Fruit fly (Drosophila melanogaster) whole organism, embryonic: Measurements from ENCODE around the gene CG43400.
A peak's percentile ranks its signal among the peaks of the same experiment; 100 is the strongest.

Source experiments
- Abd-B ChIP-seq: fragments of 200-800 bp; sonication (Bioruptor generic); optimal IDR thresholded peaks from 2 replicates; lab custom pipeline; 2018; ENCODE audit warnings: missing biosample characterization, mild to moderate bottlenecking, missing genetic modification characterization, moderate library complexity
- Asciz ChIP-seq: fragments of 200-800 bp; sonication (Bioruptor generic); optimal IDR thresholded peaks from 2 replicates; lab custom pipeline; 2017; ENCODE audit warnings: missing biosample characterization, mild to moderate bottlenecking, missing genetic modification characterization, missing genetic modification reagents
- B-H2 ChIP-seq: fragments of 200-800 bp; sonication (Bioruptor generic); optimal IDR thresholded peaks from 2 replicates; lab custom pipeline; 2018; ENCODE audit warnings: missing biosample characterization, mild to moderate bottlenecking, missing genetic modification characterization
- Bgb ChIP-seq: fragments of 200-800 bp; sonication (Bioruptor generic); IDR thresholded peaks from 2 replicates; pipeline ENCODE4 v1.3.6; 2022; ENCODE audit warnings: missing biosample characterization, missing genetic modification characterization; ENCODE audit not compliant: partially characterized antibody
- Bteb2 ChIP-seq: fragments of 200-800 bp; sonication (Bioruptor generic); optimal IDR thresholded peaks from 2 replicates; lab custom pipeline; 2016; ENCODE audit warnings: missing biosample characterization, missing genetic modification characterization
- CG10366 ChIP-seq: fragments of 200-800 bp; sonication (Bioruptor generic); IDR thresholded peaks from 2 replicates; pipeline ENCODE4 v1.3.6; 2022; ENCODE audit warnings: missing biosample characterization, missing genetic modification characterization
- CG10959 ChIP-seq: fragments of 200-800 bp; sonication (Bioruptor generic); IDR thresholded peaks from 2 replicates; pipeline ENCODE4 v1.3.6; 2022; ENCODE audit warnings: missing biosample characterization, missing genetic modification characterization
- CG12155 ChIP-seq: fragments of 200-800 bp; sonication (Bioruptor generic); optimal IDR thresholded peaks from 3 replicates; lab custom pipeline; 2016; ENCODE audit warnings: missing biosample characterization, missing genetic modification characterization
- CG12299 ChIP-seq: fragments of 200-800 bp; sonication (Bioruptor generic); optimal IDR thresholded peaks from 2 replicates; lab custom pipeline; 2018; ENCODE audit warnings: missing biosample characterization, mild to moderate bottlenecking, missing genetic modification characterization
- CG13424 ChIP-seq: fragments of 200-800 bp; sonication (Bioruptor generic); optimal IDR thresholded peaks from 2 replicates; lab custom pipeline; 2019; ENCODE audit warnings: missing biosample characterization, mild to moderate bottlenecking, missing genetic modification characterization, moderate library complexity
- CG13894 ChIP-seq: fragments of 200-800 bp; sonication (Bioruptor generic); optimal IDR thresholded peaks from 3 replicates; lab custom pipeline; 2018; ENCODE audit warnings: missing biosample characterization, mild to moderate bottlenecking, missing genetic modification characterization, moderate library complexity
- CG14014 ChIP-seq: fragments of 200-800 bp; sonication (Bioruptor generic); IDR thresholded peaks from 2 replicates; pipeline ENCODE4 v1.3.6; 2022; ENCODE audit warnings: missing biosample characterization, missing genetic modification characterization
- CG14050 ChIP-seq: fragments of 200-800 bp; sonication (Bioruptor generic); IDR thresholded peaks from 3 replicates; pipeline ENCODE4 v1.3.6; 2022; ENCODE audit warnings: missing biosample characterization, missing genetic modification characterization
- CG14667 ChIP-seq: fragments of 200-800 bp; sonication (Bioruptor generic); IDR thresholded peaks from 2 replicates; pipeline ENCODE4 v1.3.6; 2022; ENCODE audit warnings: missing biosample characterization, missing genetic modification characterization
- CG14965 ChIP-seq: fragments of 200-800 bp; sonication (Bioruptor generic); optimal IDR thresholded peaks from 2 replicates; lab custom pipeline; 2016; ENCODE audit warnings: missing biosample characterization, missing genetic modification characterization, borderline replicate concordance
- CG15011 ChIP-seq: fragments of 200-800 bp; sonication (Bioruptor generic); optimal IDR thresholded peaks from 3 replicates; lab custom pipeline; 2018; ENCODE audit warnings: missing biosample characterization, mild to moderate bottlenecking, missing genetic modification characterization
- CG15073 ChIP-seq: fragments of 200-800 bp; sonication (Bioruptor generic); optimal IDR thresholded peaks from 2 replicates; lab custom pipeline; 2016; ENCODE audit warnings: missing biosample characterization, missing genetic modification characterization
- CG1647 ChIP-seq: fragments of 200-800 bp; sonication (Bioruptor generic); optimal IDR thresholded peaks from 3 replicates; lab custom pipeline; 2016; ENCODE audit warnings: missing biosample characterization, missing genetic modification characterization
- CG17568 ChIP-seq: fragments of 200-800 bp; sonication (Bioruptor generic); optimal IDR thresholded peaks from 2 replicates; lab custom pipeline; 2018; ENCODE audit warnings: missing biosample characterization, mild to moderate bottlenecking, missing genetic modification characterization, moderate library complexity
- CG34224 ChIP-seq: fragments of 200-800 bp; sonication (Bioruptor generic); IDR thresholded peaks from 3 replicates; pipeline ENCODE4 v1.3.6; 2022; ENCODE audit warnings: missing biosample characterization, missing genetic modification characterization; ENCODE audit not compliant: partially characterized antibody
- CG4820 ChIP-seq: fragments of 200-800 bp; sonication (Bioruptor generic); optimal IDR thresholded peaks from 3 replicates; lab custom pipeline; 2016; ENCODE audit warnings: missing biosample characterization, missing genetic modification characterization
- CG6654 ChIP-seq: fragments of 200-800 bp; sonication (Bioruptor generic); optimal IDR thresholded peaks from 2 replicates; lab custom pipeline; 2017; ENCODE audit warnings: missing biosample characterization, mild to moderate bottlenecking, missing genetic modification characterization
- CG6791 ChIP-seq: fragments of 200-800 bp; sonication (Bioruptor generic); IDR thresholded peaks from 3 replicates; pipeline ENCODE4 v1.3.6; 2022; ENCODE audit warnings: missing biosample characterization, missing genetic modification characterization; ENCODE audit not compliant: partially characterized antibody
- CG7839 ChIP-seq: fragments of 200-800 bp; sonication (Bioruptor generic); optimal IDR thresholded peaks from 3 replicates; lab custom pipeline; 2018; ENCODE audit warnings: missing biosample characterization, mild to moderate bottlenecking, missing genetic modification characterization, moderate library complexity
- CG8944 ChIP-seq: fragments of 200-800 bp; sonication (Bioruptor generic); optimal IDR thresholded peaks from 3 replicates; lab custom pipeline; 2016; ENCODE audit warnings: missing biosample characterization, missing genetic modification characterization
- CTCF ChIP-seq: fragments of 200-800 bp; sonication (Bioruptor generic); optimal IDR thresholded peaks from 2 replicates; lab custom pipeline; 2017; ENCODE audit warnings: missing biosample characterization, mild to moderate bottlenecking, missing genetic modification characterization, moderate library complexity
- Dad ChIP-seq: fragments of 200-800 bp; sonication (Bioruptor generic); optimal IDR thresholded peaks from 3 replicates; lab custom pipeline; 2016; ENCODE audit warnings: missing biosample characterization, missing genetic modification characterization
- Dfd ChIP-seq, 2 experiments: fragments of >200 bp; optimal IDR thresholded peaks; 2 replicates each; lab custom pipeline; 2017; ENCODE audit warnings: missing biosample characterization in 2 of 2, missing genetic modification characterization in 2 of 2
- Dip2 ChIP-seq: fragments of 200-800 bp; sonication (Bioruptor generic); IDR thresholded peaks from 2 replicates; pipeline ENCODE4 v1.3.6; 2022; ENCODE audit warnings: missing biosample characterization, missing genetic modification characterization
- E2f1 ChIP-seq: fragments of 200-800 bp; sonication (Bioruptor generic); IDR thresholded peaks from 2 replicates; pipeline ENCODE4 v1.3.6; 2022; ENCODE audit warnings: missing biosample characterization, missing genetic modification characterization
- Lpt ChIP-seq: fragments of >200 bp; optimal IDR thresholded peaks from 2 replicates; lab custom pipeline; 2018; ENCODE audit warnings: missing biosample characterization, missing genetic modification characterization
- al ChIP-seq: fragments of 200-800 bp; sonication (Bioruptor generic); IDR thresholded peaks from 2 replicates; pipeline ENCODE4 v1.3.6; 2022; ENCODE audit warnings: missing biosample characterization, missing genetic modification characterization
- amos ChIP-seq: fragments of 200-800 bp; sonication (Bioruptor generic); IDR thresholded peaks from 2 replicates; pipeline ENCODE4 v1.3.6; 2022; ENCODE audit warnings: missing biosample characterization, missing genetic modification characterization; ENCODE audit not compliant: partially characterized antibody
- btn ChIP-seq: fragments of 200-800 bp; sonication (Bioruptor generic); optimal IDR thresholded peaks from 2 replicates; lab custom pipeline; 2016; ENCODE audit warnings: missing biosample characterization, missing genetic modification characterization
- cas ChIP-seq: fragments of 200-800 bp; sonication (Bioruptor generic); IDR thresholded peaks from 2 replicates; pipeline ENCODE4 v1.3.6; 2022; ENCODE audit warnings: missing biosample characterization, missing genetic modification characterization
- chif ChIP-seq, 2 experiments: fragments of 200-800 bp; sonication (Bioruptor generic); optimal IDR thresholded peaks; 3 replicates each; lab custom pipeline; 2016; ENCODE audit warnings: missing biosample characterization in 2 of 2, missing genetic modification characterization in 2 of 2
- chm ChIP-seq: fragments of 200-800 bp; sonication (Bioruptor generic); IDR thresholded peaks from 2 replicates; pipeline ENCODE4 v1.3.6; 2022; ENCODE audit warnings: missing biosample characterization, missing genetic modification characterization
- dan ChIP-seq: fragments of 200-800 bp; sonication (Bioruptor generic); IDR thresholded peaks from 2 replicates; pipeline ENCODE4 v1.3.6; 2022; ENCODE audit warnings: missing biosample characterization, missing genetic modification characterization
- dpn ChIP-seq, 2 experiments: fragments of 200-800 bp; sonication (Bioruptor generic); optimal IDR thresholded peaks; 3 replicates each; lab custom pipeline; 2016; ENCODE audit warnings: missing biosample characterization in 2 of 2, missing genetic modification characterization in 2 of 2
- eyg ChIP-seq: fragments of 200-800 bp; sonication (Bioruptor generic); optimal IDR thresholded peaks from 3 replicates; lab custom pipeline; 2016; ENCODE audit warnings: missing biosample characterization, missing genetic modification characterization
- fd102C ChIP-seq: fragments of 200-800 bp; sonication (Bioruptor generic); optimal IDR thresholded peaks from 2 replicates; lab custom pipeline; 2018; ENCODE audit warnings: missing biosample characterization, mild to moderate bottlenecking, missing genetic modification characterization, moderate library complexity
- ftz-f1 ChIP-seq: fragments of 200-800 bp; sonication (Bioruptor generic); optimal IDR thresholded peaks from 2 replicates; lab custom pipeline; 2016; ENCODE audit warnings: missing biosample characterization, missing genetic modification characterization
- gce ChIP-seq: fragments of 200-800 bp; sonication (Bioruptor generic); IDR thresholded peaks from 3 replicates; pipeline ENCODE4 v1.3.6; 2022; ENCODE audit warnings: missing biosample characterization, missing genetic modification characterization
- kay ChIP-seq: fragments of 200-800 bp; sonication (Bioruptor generic); optimal IDR thresholded peaks from 2 replicates; lab custom pipeline; 2016; ENCODE audit warnings: missing biosample characterization, missing genetic modification characterization
- ken ChIP-seq: fragments of 200-800 bp; sonication (Bioruptor generic); IDR thresholded peaks from 3 replicates; pipeline ENCODE4 v1.3.6; 2022; ENCODE audit warnings: missing biosample characterization, missing genetic modification characterization
- mam ChIP-seq: fragments of 200-800 bp; sonication (Bioruptor generic); optimal IDR thresholded peaks from 3 replicates; lab custom pipeline; 2016; ENCODE audit warnings: missing biosample characterization, missing genetic modification characterization
- rib ChIP-seq: fragments of 200-800 bp; sonication (Bioruptor generic); IDR thresholded peaks from 2 replicates; pipeline ENCODE4 v1.3.6; 2022; ENCODE audit warnings: missing biosample characterization, missing genetic modification characterization
- run ChIP-seq: fragments of 200-800 bp; sonication (Bioruptor generic); optimal IDR thresholded peaks from 3 replicates; lab custom pipeline; 2018; ENCODE audit warnings: missing biosample characterization, mild to moderate bottlenecking, missing genetic modification characterization
- sima ChIP-seq: fragments of 200-800 bp; sonication (Bioruptor generic); optimal IDR thresholded peaks from 2 replicates; lab custom pipeline; 2016; ENCODE audit warnings: missing biosample characterization, missing genetic modification characterization
- slou ChIP-seq: fragments of 200-800 bp; sonication (Bioruptor generic); optimal IDR thresholded peaks from 3 replicates; lab custom pipeline; 2016; ENCODE audit warnings: missing biosample characterization, missing genetic modification characterization
- stwl ChIP-seq: fragments of 200-800 bp; sonication (Bioruptor generic); optimal IDR thresholded peaks from 3 replicates; lab custom pipeline; 2018; ENCODE audit warnings: missing biosample characterization, mild to moderate bottlenecking, missing genetic modification characterization, moderate library complexity
- wdn ChIP-seq: fragments of 200-800 bp; sonication (Bioruptor generic); IDR thresholded peaks from 2 replicates; pipeline ENCODE4 v1.3.6; 2022; ENCODE audit warnings: missing biosample characterization, missing genetic modification characterization

The CG43400 gene

dm6 chr2L:8464107-8464582, 26.4 kb upstream of the CG43400 start, which contains the start of gene prg (continued):
- TF ChIP-seq sima (GFP tag; lab: Kevin White, UChicago) (no peak), CG10366 (GFP tag; lab: Robert Waterston, UW) (peak; percentile 47), CG17568 (GFP tag; lab: Kevin White, UChicago) (peak; percentile 39), amos (GFP tag; lab: Robert Waterston, UW) (peak; percentile 94), ken (peak; percentile 28; the same call in 1 of the 3 replicates), Bteb2 (GFP tag; lab: Kevin White, UChicago) (peak; percentile 72), Dip2 (GFP tag; lab: Robert Waterston, UW) (no peak), stwl (peak; percentile 76), dpn (GFP tag; optimal IDR thresholded peaks at IDR 0.05; lab: Kevin White, UChicago) (peak; percentile 33 to 70), B-H2 (GFP tag; lab: Kevin White, UChicago) (peak; percentile 67), dan (no peak), slou (GFP tag; lab: Kevin White, UChicago) (peak; percentile 72), gce (GFP tag; lab: Robert Waterston, UW) (no peak), CG12155 (GFP tag; lab: Kevin White, UChicago) (peak; percentile 45), btn (GFP tag; lab: Kevin White, UChicago) (no peak), CG14965 (GFP tag; lab: Kevin White, UChicago) (no peak), CG1647 (peak; percentile 31), CG10959 (GFP tag; lab: Robert Waterston, UW) (no peak), CG15073 (GFP tag; lab: Kevin White, UChicago) (no peak), Asciz (peak; percentile 56), cas (GFP tag; lab: Robert Waterston, UW) (no peak), fd102C (GFP tag; lab: Kevin White, UChicago) (no peak), CG34224 (GFP tag; lab: Robert Waterston, UW) (peak; percentile 99), chm (no peak; the same call in 1 of the 2 replicates), CG6791 (GFP tag; lab: Robert Waterston, UW) (peak; percentile 97), kay (GFP tag; lab: Kevin White, UChicago) (peak; percentile 56), Lpt (GFP tag; lab: Kevin White, UChicago) (no peak), run (tag; lab: Kevin White, UChicago) (peak; percentile 8), CTCF (GFP tag; lab: Kevin White, UChicago) (no peak), rib (GFP tag; lab: Robert Waterston, UW) (peak; percentile 56; the same call in 1 of the 2 replicates), CG15011 (GFP tag; lab: Kevin White, UChicago) (peak; percentile 44), CG7839 (tag; lab: Kevin White, UChicago) (peak; percentile 79), CG14014 (GFP tag; lab: Robert Waterston, UW) (peak; percentile 69), CG8944 (GFP tag; lab: Kevin White, UChicago) (peak; percentile 35), E2f1 (GFP tag; lab: Robert Waterston, UW) (peak; percentile 35; the same call in 1 of the 2 replicates), Abd-B (GFP tag; lab: Kevin White, UChicago) (peak; percentile 52), Dfd (GFP tag; optimal IDR thresholded peaks at IDR 0.05; lab: Kevin White, UChicago) (no peak), chif (GFP tag; optimal IDR thresholded peaks at IDR 0.05; lab: Kevin White, UChicago) (peak; percentile 15 to 51), Bgb (GFP tag; lab: Robert Waterston, UW) (peak; percentile 98), CG12299 (tag; lab: Kevin White, UChicago) (peak; percentile 50), CG6654 (GFP tag; lab: Kevin White, UChicago) (no peak), mam (peak; percentile 79), ftz-f1 (no peak), eyg (peak; percentile 52), CG14667 (GFP tag; lab: Robert Waterston, UW) (no peak), CG13894 (tag; lab: Kevin White, UChicago) (peak; percentile 53), wdn (GFP tag; lab: Robert Waterston, UW) (0 out of 2 replicates have a peak, but pooled peaks have one; percentile 32), Dad (GFP tag; lab: Kevin White, UChicago) (peak; percentile 60), CG13424 (tag; lab: Kevin White, UChicago) (peak; percentile 72), CG4820 (GFP tag; lab: Kevin White, UChicago) (peak; percentile 67), CG14050 (GFP tag; lab: Robert Waterston, UW) (peak; percentile 33; the same call in 1 of the 3 replicates), al (GFP tag; lab: Robert Waterston, UW) (peak; percentile 19; the same call in 1 of the 2 replicates)
